Fruit fly (Drosophila melanogaster) whole organism, embryonic: Measurements from ENCODE around the gene TTLL1A.

Experiments
- Ada2b ChIP-seq: fragments of 200-800 bp; sonication (Bioruptor generic); IDR thresholded peaks from 2 replicates; pipeline ENCODE4 v1.3.6; 2022; ENCODE audit warnings: missing biosample characterization, missing genetic modification characterization
- Adf1 ChIP-seq: fragments of 200-800 bp; sonication (Bioruptor generic); IDR thresholded peaks from 2 replicates; pipeline ENCODE4 v1.3.6; 2022; ENCODE audit warnings: missing biosample characterization, missing genetic modification characterization
- Atf-2 ChIP-seq: fragments of 200-800 bp; sonication (Bioruptor generic); optimal IDR thresholded peaks from 2 replicates; lab custom pipeline; 2016; ENCODE audit warnings: missing biosample characterization, missing genetic modification characterization
- CG11247 ChIP-seq: fragments of 200-800 bp; sonication (Bioruptor generic); IDR thresholded peaks from 2 replicates; pipeline ENCODE4 v1.3.6; 2022; ENCODE audit warnings: missing biosample characterization, missing genetic modification characterization
- CG11456 ChIP-seq: fragments of 200-800 bp; sonication (Bioruptor generic); IDR thresholded peaks from 3 replicates; pipeline ENCODE4 v1.3.6; 2022; ENCODE audit warnings: missing biosample characterization, missing genetic modification characterization
- CG12391 ChIP-seq: fragments of 200-800 bp; sonication (Bioruptor generic); optimal IDR thresholded peaks from 3 replicates; lab custom pipeline; 2018; ENCODE audit warnings: missing biosample characterization, mild to moderate bottlenecking, missing genetic modification characterization, moderate library complexity
- CG14965 ChIP-seq: fragments of 200-800 bp; sonication (Bioruptor generic); optimal IDR thresholded peaks from 2 replicates; lab custom pipeline; 2016; ENCODE audit warnings: missing biosample characterization, missing genetic modification characterization, borderline replicate concordance
- CG15514 ChIP-seq: fragments of 200-800 bp; sonication (Bioruptor generic); optimal IDR thresholded peaks from 3 replicates; lab custom pipeline; 2017; ENCODE audit warnings: missing biosample characterization, missing genetic modification characterization, mild to moderate bottlenecking, moderate library complexity, missing genetic modification reagents
- CG17359 ChIP-seq: fragments of 200-800 bp; sonication (Bioruptor generic); optimal IDR thresholded peaks from 3 replicates; lab custom pipeline; 2018; ENCODE audit warnings: missing biosample characterization, mild to moderate bottlenecking, missing genetic modification characterization, moderate library complexity
- CG1832 ChIP-seq: fragments of 200-800 bp; sonication (Bioruptor generic); optimal IDR thresholded peaks from 2 replicates; lab custom pipeline; 2017; ENCODE audit warnings: missing biosample characterization, mild to moderate bottlenecking, missing genetic modification characterization, inconsistent platforms
- CG2875 ChIP-seq: fragments of 200-800 bp; sonication (Bioruptor generic); optimal IDR thresholded peaks from 2 replicates; lab custom pipeline; 2017; ENCODE audit warnings: missing biosample characterization, mild to moderate bottlenecking, missing genetic modification characterization, missing genetic modification reagents
- CG32772 ChIP-seq: fragments of 200-800 bp; sonication (Bioruptor generic); IDR thresholded peaks from 2 replicates; pipeline ENCODE4 v1.3.6; 2022; ENCODE audit warnings: missing biosample characterization, missing genetic modification characterization
- CG34224 ChIP-seq: fragments of 200-800 bp; sonication (Bioruptor generic); IDR thresholded peaks from 3 replicates; pipeline ENCODE4 v1.3.6; 2022; ENCODE audit warnings: missing biosample characterization, missing genetic modification characterization; ENCODE audit not compliant: partially characterized antibody
- CG4424 ChIP-seq: fragments of 200-800 bp; sonication (Bioruptor generic); optimal IDR thresholded peaks from 3 replicates; lab custom pipeline; 2016; ENCODE audit warnings: missing biosample characterization, missing genetic modification characterization
- CG6175 ChIP-seq: fragments of 200-800 bp; sonication (Bioruptor generic); IDR thresholded peaks from 3 replicates; pipeline ENCODE4 v1.3.6; 2022; ENCODE audit warnings: missing biosample characterization, missing genetic modification characterization
- CG6254 ChIP-seq: fragments of 200-800 bp; sonication (Bioruptor generic); optimal IDR thresholded peaks from 3 replicates; lab custom pipeline; 2017; ENCODE audit warnings: mild to moderate bottlenecking, missing biosample characterization, missing genetic modification reagents, missing genetic modification characterization
- CG6272 ChIP-seq: fragments of 200-800 bp; sonication (Bioruptor generic); IDR thresholded peaks from 2 replicates; pipeline ENCODE4 v1.3.6; 2022; ENCODE audit warnings: missing biosample characterization, missing genetic modification characterization
- CG6654 ChIP-seq: fragments of 200-800 bp; sonication (Bioruptor generic); optimal IDR thresholded peaks from 2 replicates; lab custom pipeline; 2017; ENCODE audit warnings: missing biosample characterization, mild to moderate bottlenecking, missing genetic modification characterization
- CG6791 ChIP-seq: fragments of 200-800 bp; sonication (Bioruptor generic); IDR thresholded peaks from 3 replicates; pipeline ENCODE4 v1.3.6; 2022; ENCODE audit warnings: missing biosample characterization, missing genetic modification characterization; ENCODE audit not compliant: partially characterized antibody
- CG7786 ChIP-seq: fragments of 200-800 bp; sonication (Bioruptor generic); optimal IDR thresholded peaks from 2 replicates; lab custom pipeline; 2016; ENCODE audit warnings: missing biosample characterization, missing genetic modification characterization
- CG7987 ChIP-seq: fragments of 200-800 bp; sonication (Bioruptor generic); optimal IDR thresholded peaks from 2 replicates; lab custom pipeline; 2018; ENCODE audit warnings: missing biosample characterization, mild to moderate bottlenecking, missing genetic modification characterization, moderate library complexity
- CG9215 ChIP-seq: fragments of 200-800 bp; sonication (Bioruptor generic); IDR thresholded peaks from 2 replicates; pipeline ENCODE4 v1.3.6; 2022; ENCODE audit warnings: missing biosample characterization, missing genetic modification characterization
- CG9727 ChIP-seq: fragments of 200-800 bp; sonication (Bioruptor generic); optimal IDR thresholded peaks from 3 replicates; lab custom pipeline; 2017; ENCODE audit warnings: missing biosample characterization, mild to moderate bottlenecking, missing genetic modification characterization
- Dek ChIP-seq: fragments of 200-800 bp; sonication (Bioruptor generic); optimal IDR thresholded peaks from 3 replicates; lab custom pipeline; 2019; ENCODE audit warnings: missing biosample characterization, mild to moderate bottlenecking, missing genetic modification characterization, moderate library complexity
- ERR ChIP-seq: fragments of 200-800 bp; sonication (Bioruptor generic); optimal IDR thresholded peaks from 2 replicates; lab custom pipeline; 2016; ENCODE audit warnings: missing biosample characterization, missing genetic modification characterization
- Elba2 ChIP-seq: fragments of 200-800 bp; sonication (Bioruptor generic); optimal IDR thresholded peaks from 3 replicates; lab custom pipeline; 2016; ENCODE audit warnings: missing biosample characterization, missing genetic modification characterization
- Fer1 ChIP-seq: fragments of 200-800 bp; sonication (Bioruptor generic); optimal IDR thresholded peaks from 2 replicates; lab custom pipeline; 2017; ENCODE audit warnings: missing biosample characterization, mild to moderate bottlenecking, missing genetic modification characterization
- HHEX ChIP-seq: fragments of 200-800 bp; sonication (Bioruptor generic); optimal IDR thresholded peaks from 3 replicates; lab custom pipeline; 2017; ENCODE audit warnings: missing biosample characterization, mild to moderate bottlenecking, missing genetic modification characterization, missing genetic modification reagents
- HLH3B ChIP-seq: fragments of 200-800 bp; sonication (Bioruptor generic); IDR thresholded peaks from 2 replicates; pipeline ENCODE4 v1.3.6; 2022; ENCODE audit warnings: missing biosample characterization, missing genetic modification characterization
- Hmr ChIP-seq: fragments of 200-800 bp; sonication (Bioruptor generic); optimal IDR thresholded peaks from 3 replicates; lab custom pipeline; 2017; ENCODE audit warnings: mild to moderate bottlenecking, missing biosample characterization, missing genetic modification reagents, missing genetic modification characterization
- Med ChIP-seq: fragments of 200-800 bp; sonication (Bioruptor generic); peaks from one replicate; lab custom pipeline; 2016; ENCODE audit warnings: missing biosample characterization, missing genetic modification characterization, mild to moderate bottlenecking, inconsistent platforms, moderate library complexity
- Neu2 ChIP-seq: fragments of 200-800 bp; sonication (Bioruptor generic); optimal IDR thresholded peaks from 3 replicates; lab custom pipeline; 2016; ENCODE audit warnings: missing biosample characterization, missing genetic modification characterization, borderline replicate concordance
- Sox102F ChIP-seq: fragments of 200-800 bp; sonication (Bioruptor generic); optimal IDR thresholded peaks from 2 replicates; lab custom pipeline; 2018; ENCODE audit warnings: missing biosample characterization, mild to moderate bottlenecking, missing genetic modification characterization, moderate library complexity
- Sry-β ChIP-seq: fragments of 200-800 bp; sonication (Bioruptor generic); optimal IDR thresholded peaks from 2 replicates; lab custom pipeline; 2018; ENCODE audit warnings: missing biosample characterization, mild to moderate bottlenecking, missing genetic modification characterization, moderate library complexity
- aop ChIP-seq: fragments of 200-800 bp; sonication (Bioruptor generic); IDR thresholded peaks from 2 replicates; pipeline ENCODE4 v1.3.6; 2022; ENCODE audit warnings: missing biosample characterization, missing genetic modification characterization
- az2 ChIP-seq: fragments of 200-800 bp; sonication (Bioruptor generic); optimal IDR thresholded peaks from 3 replicates; lab custom pipeline; 2016; ENCODE audit warnings: missing biosample characterization, missing genetic modification characterization
- btn ChIP-seq: fragments of 200-800 bp; sonication (Bioruptor generic); optimal IDR thresholded peaks from 2 replicates; lab custom pipeline; 2016; ENCODE audit warnings: missing biosample characterization, missing genetic modification characterization
- cad ChIP-seq: fragments of >200 bp; optimal IDR thresholded peaks from 2 replicates; lab custom pipeline; 2017; ENCODE audit warnings: missing biosample characterization, missing genetic modification characterization
- crol ChIP-seq: fragments of 200-800 bp; sonication (Bioruptor generic); IDR thresholded peaks from 2 replicates; pipeline ENCODE4 v1.3.6; 2022; ENCODE audit warnings: missing biosample characterization, missing genetic modification characterization
- fd3F ChIP-seq: fragments of 200-800 bp; sonication (Bioruptor generic); optimal IDR thresholded peaks from 2 replicates; lab custom pipeline; 2018; ENCODE audit warnings: missing biosample characterization, mild to moderate bottlenecking, missing genetic modification characterization, moderate library complexity
- grau ChIP-seq: fragments of 200-800 bp; optimal IDR thresholded peaks from 3 replicates; lab custom pipeline; 2019; ENCODE audit warnings: missing biosample characterization, mild to moderate bottlenecking, missing genetic modification characterization, moderate library complexity
- kay ChIP-seq: fragments of 200-800 bp; sonication (Bioruptor generic); optimal IDR thresholded peaks from 2 replicates; lab custom pipeline; 2016; ENCODE audit warnings: missing biosample characterization, missing genetic modification characterization
- luna ChIP-seq: fragments of 200-800 bp; sonication (Bioruptor generic); optimal IDR thresholded peaks from 2 replicates; lab custom pipeline; 2016; ENCODE audit warnings: missing biosample characterization, missing genetic modification characterization
- odd ChIP-seq: fragments of 200-800 bp; sonication (Bioruptor generic); optimal IDR thresholded peaks from 2 replicates; lab custom pipeline; 2017; ENCODE audit warnings: missing biosample characterization, mild to moderate bottlenecking, missing genetic modification characterization
- run ChIP-seq: fragments of 200-800 bp; sonication (Bioruptor generic); optimal IDR thresholded peaks from 3 replicates; lab custom pipeline; 2018; ENCODE audit warnings: missing biosample characterization, mild to moderate bottlenecking, missing genetic modification characterization
- slbo ChIP-seq: fragments of 200-800 bp; sonication (Bioruptor generic); IDR thresholded peaks from 2 replicates; pipeline ENCODE4 v1.3.6; 2022; ENCODE audit warnings: missing biosample characterization, missing genetic modification characterization
- stwl ChIP-seq: fragments of 200-800 bp; sonication (Bioruptor generic); optimal IDR thresholded peaks from 3 replicates; lab custom pipeline; 2018; ENCODE audit warnings: missing biosample characterization, mild to moderate bottlenecking, missing genetic modification characterization, moderate library complexity
- usp ChIP-seq: fragments of >200 bp; optimal IDR thresholded peaks from 2 replicates; lab custom pipeline; 2017; ENCODE audit warnings: missing biosample characterization, missing genetic modification characterization
- wek ChIP-seq: fragments of 200-800 bp; sonication (Bioruptor generic); optimal IDR thresholded peaks from 3 replicates; lab custom pipeline; 2018; ENCODE audit warnings: missing biosample characterization, mild to moderate bottlenecking, missing genetic modification characterization, moderate library complexity
- zen ChIP-seq: fragments of 200-800 bp; sonication (Bioruptor generic); optimal IDR thresholded peaks from 3 replicates; lab custom pipeline; 2018; ENCODE audit warnings: missing biosample characterization, mild to moderate bottlenecking, missing genetic modification characterization, moderate library complexity

The TTLL1A gene

dm6 chrX:17175558-17176189 lies 26.7 kb downstream of the TTLL1A start (continued):
- TF ChIP-seq CG15514 (GFP tag; lab: Kevin White, UChicago) = peak; percentile 29
- peak; percentile 26 for TF ChIP-seq Dek (tag; lab: Kevin White, UChicago)
- TF ChIP-seq Neu2 (GFP tag; lab: Kevin White, UChicago) = no peak
- peak; percentile 42 for TF ChIP-seq Sox102F (GFP tag; lab: Kevin White, UChicago)
- no peak for TF ChIP-seq run (tag; lab: Kevin White, UChicago)
- TF ChIP-seq fd3F (GFP tag; lab: Kevin White, UChicago) = no peak
- TF ChIP-seq CG7786 (GFP tag; lab: Kevin White, UChicago) = no peak
- TF ChIP-seq CG32772 (GFP tag; lab: Robert Waterston, UW) = peak; percentile 30; the same call in 1 of the 2 replicates
- no peak for TF ChIP-seq luna (GFP tag; lab: Kevin White, UChicago)
- no peak for TF ChIP-seq HHEX (GFP tag; lab: Kevin White, UChicago)
- TF ChIP-seq Atf-2 (GFP tag; lab: Kevin White, UChicago) = no peak
- peak; percentile 54 for TF ChIP-seq CG11247 (GFP tag; lab: Robert Waterston, UW)
- TF ChIP-seq zen (tag; lab: Kevin White, UChicago) = peak; percentile 7
- TF ChIP-seq CG11456 = peak; percentile 68; the same call in 2 of the 3 replicates
- TF ChIP-seq CG6175 = no peak
- no peak for TF ChIP-seq CG6254
- no peak for TF ChIP-seq usp (GFP tag; lab: Kevin White, UChicago)
- no peak for TF ChIP-seq CG6272 (GFP tag; lab: Robert Waterston, UW)
- TF ChIP-seq odd (GFP tag; lab: Kevin White, UChicago) = no peak
- TF ChIP-seq crol (GFP tag; lab: Robert Waterston, UW) = no peak
- TF ChIP-seq Sry-β (GFP tag; lab: Kevin White, UChicago) = no peak
- no peak for TF ChIP-seq ERR (GFP tag; lab: Kevin White, UChicago)
- TF ChIP-seq CG2875 (GFP tag; lab: Kevin White, UChicago) = no peak
- no peak for TF ChIP-seq Ada2b (GFP tag; lab: Robert Waterston, UW)
- no peak for TF ChIP-seq CG9215 (GFP tag; lab: Robert Waterston, UW)
- TF ChIP-seq Hmr (GFP tag; lab: Kevin White, UChicago) = peak; percentile 32
- TF ChIP-seq grau (tag; lab: Kevin White, UChicago) = peak; percentile 37
- peak; percentile 28 for TF ChIP-seq stwl (tag; lab: Kevin White, UChicago)
- TF ChIP-seq Fer1 (GFP tag; lab: Kevin White, UChicago) = no peak
- no peak for TF ChIP-seq CG34224
- TF ChIP-seq CG9727 (GFP tag; lab: Kevin White, UChicago) = no peak
- no peak for TF ChIP-seq cad (GFP tag; lab: Kevin White, UChicago)
- TF ChIP-seq aop (GFP tag; lab: Robert Waterston, UW) = no peak
- TF ChIP-seq CG7987 (GFP tag; lab: Kevin White, UChicago) = peak; percentile 41
- TF ChIP-seq Adf1 (GFP tag; lab: Robert Waterston, UW) = no peak
- no peak for TF ChIP-seq kay (GFP tag; lab: Kevin White, UChicago)
- peak; percentile 30 for TF ChIP-seq az2 (GFP tag; lab: Kevin White, UChicago)
- peak; percentile 14 for TF ChIP-seq CG12391 (tag; lab: Kevin White, UChicago)
- TF ChIP-seq HLH3B (GFP tag; lab: Robert Waterston, UW) = peak; percentile 22; the same call in 1 of the 2 replicates
- no peak for TF ChIP-seq btn (GFP tag; lab: Kevin White, UChicago)
- no peak for TF ChIP-seq CG1832 (GFP tag; lab: Kevin White, UChicago)
- peak; percentile 62; the same call in 1 of the 2 replicates for TF ChIP-seq slbo (GFP tag; lab: Robert Waterston, UW)
- peak; percentile 86 for TF ChIP-seq Med (GFP tag; lab: Kevin White, UChicago)
- TF ChIP-seq CG6791 (GFP tag; lab: Robert Waterston, UW) = peak; percentile 54; the same call in 2 of the 3 replicates
- no peak for TF ChIP-seq wek
- TF ChIP-seq CG6654 (GFP tag; lab: Kevin White, UChicago) = peak; percentile 60
- TF ChIP-seq CG17359 = peak; percentile 32
- no peak for TF ChIP-seq CG14965 (GFP tag; lab: Kevin White, UChicago)
- peak; percentile 9 for TF ChIP-seq CG4424
- TF ChIP-seq Elba2 = no peak
